Worm (Caenorhabditis elegans) whole organism, early embryonic: Measurements from ENCODE around the gene aly-1.

Experiments used
- B0310.2 ChIP-seq: sonication (generic microtip); optimal IDR thresholded peaks from 2 replicates; lab custom pipeline; 2016; ENCODE audit warnings: mild to moderate bottlenecking, missing genetic modification characterization, missing compliant biosample characterization
- F13C5.2 ChIP-seq: sonication (generic microtip); optimal IDR thresholded peaks from 2 replicates; lab custom pipeline; 2017; ENCODE audit warnings: mild to moderate bottlenecking, missing genetic modification characterization, inconsistent platforms, missing compliant biosample characterization
- ama-1 ChIP-seq: fragments of 150-350 bp; optimal IDR thresholded peaks from 2 replicates; lab custom pipeline; 2014
- flt-1 ChIP-seq: fragments of 200-800 bp; sonication (Bioruptor generic); IDR thresholded peaks from 2 replicates; pipeline ENCODE4 v1.3.6; 2022; ENCODE audit warnings: missing genetic modification characterization, missing compliant biosample characterization
- scrt-1 ChIP-seq: fragments of 200-800 bp; sonication (Bioruptor generic); IDR thresholded peaks from 2 replicates; pipeline ENCODE4 v1.3.6; 2022; ENCODE audit warnings: missing genetic modification characterization, missing compliant biosample characterization
- tra-4 ChIP-seq: sonication (generic microtip); optimal IDR thresholded peaks from 2 replicates; lab custom pipeline; 2017; ENCODE audit warnings: missing genetic modification characterization, missing compliant biosample characterization

- no peak for TF ChIP-seq ama-1
- no peak for TF ChIP-seq scrt-1 (GFP tag; lab: Robert Waterston, UW)
- TF ChIP-seq tra-4 (tag; lab: Kevin White, UChicago): no peak
- TF ChIP-seq flt-1 (GFP tag; lab: Robert Waterston, UW): no peak
- no peak for TF ChIP-seq B0310.2 (tag; lab: Kevin White, UChicago)
- TF ChIP-seq F13C5.2 (tag; lab: Kevin White, UChicago): no peak
Measured at ce11 chrIV:9082055-9082454, 26.7 kb upstream of the aly-1 start, which contains the start of gene twk-8.
